Fruit fly (Drosophila melanogaster) whole organism, embryonic: ENCODE measurements around the gene RIOK2.
A peak's percentile ranks its signal among the peaks of the same experiment; 100 is the strongest.

ENCODE experiments used
- Atf3 ChIP-seq: fragments of 200-800 bp; sonication (Bioruptor generic); optimal IDR thresholded peaks from 3 replicates; lab custom pipeline; 2016; ENCODE audit warnings: missing biosample characterization, missing genetic modification characterization
- CG10274 ChIP-seq: fragments of 200-800 bp; sonication (Bioruptor generic); optimal IDR thresholded peaks from 3 replicates; lab custom pipeline; 2017; ENCODE audit warnings: missing biosample characterization, mild to moderate bottlenecking, missing genetic modification characterization
- CG10431 ChIP-seq: fragments of 200-800 bp; sonication (Bioruptor generic); optimal IDR thresholded peaks from 3 replicates; lab custom pipeline; 2018; ENCODE audit warnings: missing biosample characterization, mild to moderate bottlenecking, missing genetic modification characterization
- CG10462 ChIP-seq: fragments of 200-800 bp; sonication (Bioruptor generic); optimal IDR thresholded peaks from 2 replicates; lab custom pipeline; 2016; ENCODE audit warnings: missing biosample characterization, missing genetic modification characterization
- CG10979 ChIP-seq: fragments of 200-800 bp; sonication (Bioruptor generic); optimal IDR thresholded peaks from 2 replicates; lab custom pipeline; 2018; ENCODE audit warnings: missing biosample characterization, mild to moderate bottlenecking, missing genetic modification characterization, moderate library complexity
- CG12104 ChIP-seq: fragments of 200-800 bp; sonication (Bioruptor generic); optimal IDR thresholded peaks from 3 replicates; lab custom pipeline; 2016; ENCODE audit warnings: missing biosample characterization, missing genetic modification characterization
- CG12942 ChIP-seq: fragments of 200-800 bp; sonication (Bioruptor generic); optimal IDR thresholded peaks from 3 replicates; lab custom pipeline; 2016; ENCODE audit warnings: missing biosample characterization, missing genetic modification characterization
- CG14667 ChIP-seq: fragments of 200-800 bp; sonication (Bioruptor generic); IDR thresholded peaks from 2 replicates; pipeline ENCODE4 v1.3.6; 2022; ENCODE audit warnings: missing biosample characterization, missing genetic modification characterization
- CG17612 ChIP-seq: fragments of 200-800 bp; sonication (Bioruptor generic); IDR thresholded peaks from 2 replicates; pipeline ENCODE4 v1.3.6; 2022; ENCODE audit warnings: missing biosample characterization, missing genetic modification characterization
- CG18619 ChIP-seq: fragments of 200-800 bp; sonication (Bioruptor generic); optimal IDR thresholded peaks from 3 replicates; lab custom pipeline; 2017; ENCODE audit warnings: missing biosample characterization, mild to moderate bottlenecking, missing genetic modification characterization
- CG2120 ChIP-seq: fragments of 200-800 bp; sonication (Bioruptor generic); optimal IDR thresholded peaks from 3 replicates; lab custom pipeline; 2016; ENCODE audit warnings: missing biosample characterization, missing genetic modification characterization
- CG2202 ChIP-seq: fragments of 200-800 bp; sonication (Bioruptor generic); optimal IDR thresholded peaks from 2 replicates; lab custom pipeline; 2018; ENCODE audit warnings: missing biosample characterization, mild to moderate bottlenecking, missing genetic modification characterization
- CG2678 ChIP-seq: fragments of 200-800 bp; sonication (Bioruptor generic); optimal IDR thresholded peaks from 3 replicates; lab custom pipeline; 2019; ENCODE audit warnings: missing biosample characterization, mild to moderate bottlenecking, missing genetic modification characterization, moderate library complexity
- CG3065 ChIP-seq: fragments of 200-800 bp; sonication (Bioruptor generic); optimal IDR thresholded peaks from 2 replicates; lab custom pipeline; 2016; ENCODE audit warnings: missing biosample characterization, missing genetic modification characterization
- CG31388 ChIP-seq: fragments of 200-800 bp; sonication (Bioruptor generic); optimal IDR thresholded peaks from 2 replicates; lab custom pipeline; 2016; ENCODE audit warnings: missing biosample characterization, missing genetic modification characterization
- CG8290 ChIP-seq, 3 experiments: fragments of 200-800 bp; sonication (Bioruptor generic); optimal IDR thresholded peaks; 2 replicates each; lab custom pipeline; 2016 to 2019; ENCODE audit warnings: missing biosample characterization in 3 of 3, missing genetic modification characterization in 3 of 3, mild to moderate bottlenecking in 2 of 3, moderate library complexity in 1 of 3
- CG8924 ChIP-seq: fragments of 200-800 bp; optimal IDR thresholded peaks from 3 replicates; lab custom pipeline; 2019; ENCODE audit warnings: missing biosample characterization, mild to moderate bottlenecking, missing genetic modification characterization, moderate library complexity
- CG9932 ChIP-seq: fragments of 200-800 bp; sonication (Bioruptor generic); IDR thresholded peaks from 2 replicates; pipeline ENCODE4 v1.3.6; 2022; ENCODE audit warnings: missing biosample characterization, missing genetic modification characterization
- Chrac-16 ChIP-seq: fragments of 200-800 bp; sonication (Bioruptor generic); optimal IDR thresholded peaks from 3 replicates; lab custom pipeline; 2016; ENCODE audit warnings: missing biosample characterization, missing genetic modification characterization
- Dfd ChIP-seq, 2 experiments: fragments of >200 bp; optimal IDR thresholded peaks; 2 replicates each; lab custom pipeline; 2017; ENCODE audit warnings: missing biosample characterization in 2 of 2, missing genetic modification characterization in 2 of 2
- Dip2 ChIP-seq: fragments of 200-800 bp; sonication (Bioruptor generic); IDR thresholded peaks from 2 replicates; pipeline ENCODE4 v1.3.6; 2022; ENCODE audit warnings: missing biosample characterization, missing genetic modification characterization
- Ets65A ChIP-seq: fragments of 200-800 bp; sonication (Bioruptor generic); peaks from one replicate; lab custom pipeline; 2016; ENCODE audit warnings: missing biosample characterization, missing genetic modification characterization
- Kr ChIP-seq: fragments of 200-800 bp; sonication (Bioruptor generic); optimal IDR thresholded peaks from 2 replicates; lab custom pipeline; 2017; ENCODE audit warnings: missing biosample characterization, mild to moderate bottlenecking, missing genetic modification characterization
- Meics ChIP-seq: fragments of 200-800 bp; sonication (Bioruptor generic); optimal IDR thresholded peaks from 2 replicates; lab custom pipeline; 2017; ENCODE audit warnings: missing biosample characterization, mild to moderate bottlenecking, missing genetic modification characterization
- NfI ChIP-seq: fragments of 200-800 bp; sonication (Bioruptor generic); optimal IDR thresholded peaks from 3 replicates; lab custom pipeline; 2018; ENCODE audit warnings: missing biosample characterization, mild to moderate bottlenecking, missing genetic modification characterization, moderate library complexity
- Spps ChIP-seq: fragments of 200-800 bp; sonication (Bioruptor generic); optimal IDR thresholded peaks from 2 replicates; lab custom pipeline; 2018; ENCODE audit warnings: missing biosample characterization, mild to moderate bottlenecking, missing genetic modification characterization
- Taf1 ChIP-seq: fragments of 200-800 bp; sonication (Bioruptor generic); IDR thresholded peaks from 2 replicates; pipeline ENCODE4 v1.3.6; 2022; ENCODE audit warnings: missing biosample characterization, missing genetic modification characterization
- Xrp1 ChIP-seq: fragments of 200-800 bp; sonication (Bioruptor generic); IDR thresholded peaks from 2 replicates; pipeline ENCODE4 v1.3.6; 2022; ENCODE audit warnings: missing biosample characterization, missing genetic modification characterization
- al ChIP-seq: fragments of 200-800 bp; sonication (Bioruptor generic); IDR thresholded peaks from 2 replicates; pipeline ENCODE4 v1.3.6; 2022; ENCODE audit warnings: missing biosample characterization, missing genetic modification characterization
- amos ChIP-seq: fragments of 200-800 bp; sonication (Bioruptor generic); IDR thresholded peaks from 2 replicates; pipeline ENCODE4 v1.3.6; 2022; ENCODE audit warnings: missing biosample characterization, missing genetic modification characterization; ENCODE audit not compliant: partially characterized antibody
- crp ChIP-seq, 2 experiments: fragments of 200-800 bp; sonication (Bioruptor generic); optimal IDR thresholded peaks; 2 replicates in 1 of 2; 3 replicates in 1 of 2; lab custom pipeline; 2017; ENCODE audit warnings: missing biosample characterization in 2 of 2, missing genetic modification characterization in 2 of 2, mild to moderate bottlenecking in 1 of 2, moderate library complexity in 1 of 2
- eve ChIP-seq, 2 experiments: fragments of >200 bp; optimal IDR thresholded peaks; 2 replicates each; lab custom pipeline; 2017; ENCODE audit warnings: missing biosample characterization in 2 of 2, missing genetic modification characterization in 2 of 2
- fu2 ChIP-seq: fragments of 200-800 bp; sonication (Bioruptor generic); optimal IDR thresholded peaks from 2 replicates; lab custom pipeline; 2016; ENCODE audit warnings: missing biosample characterization, missing genetic modification characterization
- hb ChIP-seq: fragments of 200-800 bp; sonication (Bioruptor generic); IDR thresholded peaks from 3 replicates; pipeline ENCODE4 v1.3.6; 2022; ENCODE audit warnings: missing biosample characterization, missing genetic modification characterization; ENCODE audit not compliant: partially characterized antibody
- ind ChIP-seq: fragments of 200-800 bp; sonication (Bioruptor generic); optimal IDR thresholded peaks from 3 replicates; lab custom pipeline; 2016; ENCODE audit warnings: missing biosample characterization, missing genetic modification characterization
- insv ChIP-seq, 2 experiments: fragments of 200-800 bp; sonication (Bioruptor generic); optimal IDR thresholded peaks; 3 replicates each; lab custom pipeline; 2016 to 2018; ENCODE audit warnings: missing biosample characterization in 2 of 2, missing genetic modification characterization in 2 of 2
- jumu ChIP-seq: fragments of 200-800 bp; sonication (Bioruptor generic); optimal IDR thresholded peaks from 3 replicates; lab custom pipeline; 2016; ENCODE audit warnings: missing biosample characterization, missing genetic modification characterization
- lbe ChIP-seq: fragments of 200-800 bp; sonication (Bioruptor generic); optimal IDR thresholded peaks from 2 replicates; lab custom pipeline; 2016; ENCODE audit warnings: missing biosample characterization, mild to moderate bottlenecking, missing genetic modification characterization
- mam ChIP-seq: fragments of 200-800 bp; sonication (Bioruptor generic); optimal IDR thresholded peaks from 3 replicates; lab custom pipeline; 2016; ENCODE audit warnings: missing biosample characterization, missing genetic modification characterization
- mirr ChIP-seq: fragments of 200-800 bp; sonication (Bioruptor generic); optimal IDR thresholded peaks from 3 replicates; lab custom pipeline; 2018; ENCODE audit warnings: missing biosample characterization, mild to moderate bottlenecking, missing genetic modification characterization
- onecut ChIP-seq: fragments of 200-800 bp; sonication (Bioruptor generic); IDR thresholded peaks from 2 replicates; pipeline ENCODE4 v1.3.6; 2022; ENCODE audit warnings: missing biosample characterization, missing genetic modification characterization
- pho ChIP-seq: fragments of 200-800 bp; sonication (Bioruptor generic); optimal IDR thresholded peaks from 2 replicates; lab custom pipeline; 2016; ENCODE audit warnings: missing biosample characterization, missing genetic modification characterization
- prd ChIP-seq, 3 experiments: fragments of >200 bp in 2 of 3; fragments of 200-800 bp in 1 of 3; sonication (Bioruptor generic) in 1 of 3; optimal IDR thresholded peaks in 2 of 3; IDR thresholded peaks in 1 of 3; 2 replicates in 2 of 3; 3 replicates in 1 of 3; pipeline versions ENCODE4 v1.3.6 to Lab custom; 2017 to 2022; ENCODE audit warnings: missing biosample characterization in 1 of 3, missing genetic modification characterization in 1 of 3
- pzg ChIP-seq: fragments of 200-800 bp; sonication (Bioruptor generic); optimal IDR thresholded peaks from 3 replicates; lab custom pipeline; 2018; ENCODE audit warnings: missing biosample characterization, mild to moderate bottlenecking, missing genetic modification characterization, moderate library complexity
- scrt ChIP-seq: fragments of 200-800 bp; sonication (Bioruptor generic); optimal IDR thresholded peaks from 2 replicates; lab custom pipeline; 2018; ENCODE audit warnings: missing biosample characterization, mild to moderate bottlenecking, missing genetic modification characterization, moderate library complexity
- sens-2 ChIP-seq: fragments of 200-800 bp; sonication (Bioruptor generic); IDR thresholded peaks from 2 replicates; pipeline ENCODE4 v1.3.6; 2022; ENCODE audit warnings: missing biosample characterization, missing genetic modification characterization
- tll ChIP-seq, 2 experiments: fragments of 200-800 bp in 1 of 2; fragments of >200 bp in 1 of 2; sonication (Bioruptor generic) in 1 of 2; optimal IDR thresholded peaks; 2 replicates each; lab custom pipeline; 2017 to 2019; ENCODE audit warnings: missing biosample characterization in 2 of 2, missing genetic modification characterization in 2 of 2, mild to moderate bottlenecking in 1 of 2, moderate library complexity in 1 of 2
- toy ChIP-seq: fragments of 200-800 bp; sonication (Bioruptor generic); IDR thresholded peaks from 2 replicates; pipeline ENCODE4 v1.3.6; 2022; ENCODE audit warnings: missing biosample characterization, missing genetic modification characterization
- tup ChIP-seq: fragments of 200-800 bp; sonication (Bioruptor generic); optimal IDR thresholded peaks from 2 replicates; lab custom pipeline; 2016; ENCODE audit warnings: missing biosample characterization, mild to moderate bottlenecking, missing genetic modification characterization, moderate library complexity
- vfl ChIP-seq: fragments of 200-800 bp; sonication (Bioruptor generic); optimal IDR thresholded peaks from 2 replicates; lab custom pipeline; 2016; ENCODE audit warnings: missing biosample characterization, missing genetic modification characterization

RIOK2 gene

dm6 chr3R:25265589-25266201, at the start of gene RIOK2, which contains the start of gene GlnRS (continued):
- TF ChIP-seq CG2678 (tag; lab: Kevin White, UChicago) (no peak), CG9932 (GFP tag; lab: Robert Waterston, UW) (peak; percentile 49; the same call in 1 of the 2 replicates), Taf1 (GFP tag; lab: Robert Waterston, UW) (no peak), Dfd (GFP tag; optimal IDR thresholded peaks at IDR 0.05; lab: Kevin White, UChicago) (peak in 1 of 2 experiments; percentile 79), ind (GFP tag; lab: Kevin White, UChicago) (no peak), pzg (peak; percentile 98), CG8924 (tag; lab: Kevin White, UChicago) (no peak), amos (peak; percentile 97), al (GFP tag; lab: Robert Waterston, UW) (no peak), Dip2 (GFP tag; lab: Robert Waterston, UW) (no peak), lbe (GFP tag; lab: Kevin White, UChicago) (no peak), Xrp1 (GFP tag; lab: Robert Waterston, UW) (0 out of 2 replicates have a peak, but pooled peaks have one; percentile 15), CG18619 (GFP tag; lab: Kevin White, UChicago) (no peak), pho (peak; percentile 5), toy (GFP tag; lab: Robert Waterston, UW) (no peak), mirr (peak; percentile 6), NfI (no peak), CG10274 (GFP tag; lab: Kevin White, UChicago) (no peak), CG2120 (GFP tag; lab: Kevin White, UChicago) (peak; percentile 2), onecut (GFP tag; lab: Robert Waterston, UW) (no peak), crp (GFP tag; optimal IDR thresholded peaks at IDR 0.05; lab: Kevin White, UChicago) (peak in 1 of 2 experiments; percentile 63), CG31388 (no peak), scrt (peak; percentile 95), CG10431 (no peak), Spps (tag; lab: Kevin White, UChicago) (no peak), mam (GFP tag; lab: Kevin White, UChicago) (no peak), CG10979 (tag; lab: Kevin White, UChicago) (peak; percentile 1), CG17612 (no peak), CG12104 (GFP tag; lab: Kevin White, UChicago) (no peak), tll (GFP tag; optimal IDR thresholded peaks at IDR 0.05; lab: Kevin White, UChicago) (no peak), Kr (GFP tag; lab: Kevin White, UChicago) (no peak), vfl (GFP tag; lab: Kevin White, UChicago) (no peak), fu2 (GFP tag; lab: Kevin White, UChicago) (no peak), CG14667 (GFP tag; lab: Robert Waterston, UW) (no peak), CG10462 (no peak), hb (GFP tag; lab: Robert Waterston, UW) (peak; percentile 93), jumu (no peak), insv (GFP tag; optimal IDR thresholded peaks at IDR 0.05; lab: Kevin White, UChicago) (no peak), sens-2 (GFP tag; lab: Robert Waterston, UW) (no peak), Meics (GFP tag; lab: Kevin White, UChicago) (no peak), prd (optimal IDR thresholded peaks at IDR 0.05; lab: Kevin White, UChicago) (no peak), prd (GFP tag; IDR thresholded peaks at IDR 0.05; lab: Robert Waterston, UW) (no peak), CG8290 (GFP tag; optimal IDR thresholded peaks at IDR 0.05; lab: Kevin White, UChicago) (no peak), CG8290 (tag; optimal IDR thresholded peaks at IDR 0.05; lab: Kevin White, UChicago) (no peak), Chrac-16 (GFP tag; lab: Kevin White, UChicago) (no peak), tup (no peak), CG12942 (GFP tag; lab: Kevin White, UChicago) (no peak), Ets65A (no peak), Atf3 (GFP tag; lab: Kevin White, UChicago) (peak; percentile 5), CG3065 (GFP tag; lab: Kevin White, UChicago) (no peak), eve (GFP tag; optimal IDR thresholded peaks at IDR 0.05; lab: Kevin White, UChicago) (no peak), CG2202 (tag; lab: Kevin White, UChicago) (no peak)
